Fruit fly (Drosophila melanogaster) whole organism, embryonic: ENCODE results near the gene CG17029.

Experiments
- B-H2 ChIP-seq: fragments of 200-800 bp; sonication (Bioruptor generic); optimal IDR thresholded peaks from 2 replicates; lab custom pipeline; 2018; ENCODE audit warnings: missing biosample characterization, mild to moderate bottlenecking, missing genetic modification characterization
- CG10147 ChIP-seq: fragments of 200-800 bp; sonication (Bioruptor generic); optimal IDR thresholded peaks from 2 replicates; lab custom pipeline; 2019; ENCODE audit warnings: missing biosample characterization, mild to moderate bottlenecking, missing genetic modification characterization, moderate library complexity
- CG10209 ChIP-seq: fragments of 200-800 bp; sonication (Bioruptor generic); optimal IDR thresholded peaks from 3 replicates; lab custom pipeline; 2017; ENCODE audit warnings: missing biosample characterization, mild to moderate bottlenecking, missing genetic modification characterization, missing genetic modification reagents
- CG10274 ChIP-seq: fragments of 200-800 bp; sonication (Bioruptor generic); optimal IDR thresholded peaks from 3 replicates; lab custom pipeline; 2017; ENCODE audit warnings: missing biosample characterization, mild to moderate bottlenecking, missing genetic modification characterization
- CG10321 ChIP-seq: fragments of 200-800 bp; sonication (Bioruptor generic); IDR thresholded peaks from 2 replicates; pipeline ENCODE4 v1.3.6; 2022; ENCODE audit warnings: missing biosample characterization, missing genetic modification characterization
- CG12219 ChIP-seq: fragments of 200-800 bp; sonication (Bioruptor generic); optimal IDR thresholded peaks from 3 replicates; lab custom pipeline; 2018; ENCODE audit warnings: missing biosample characterization, mild to moderate bottlenecking, missing genetic modification characterization
- CG13894 ChIP-seq: fragments of 200-800 bp; sonication (Bioruptor generic); optimal IDR thresholded peaks from 3 replicates; lab custom pipeline; 2018; ENCODE audit warnings: missing biosample characterization, mild to moderate bottlenecking, missing genetic modification characterization, moderate library complexity
- CG15073 ChIP-seq: fragments of 200-800 bp; sonication (Bioruptor generic); optimal IDR thresholded peaks from 2 replicates; lab custom pipeline; 2016; ENCODE audit warnings: missing biosample characterization, missing genetic modification characterization
- CG15269 ChIP-seq: fragments of 200-800 bp; sonication (Bioruptor generic); optimal IDR thresholded peaks from 2 replicates; lab custom pipeline; 2018; ENCODE audit warnings: missing biosample characterization, mild to moderate bottlenecking, missing genetic modification characterization, moderate library complexity
- CG1529 ChIP-seq: fragments of 200-800 bp; sonication (Bioruptor generic); optimal IDR thresholded peaks from 3 replicates; lab custom pipeline; 2018; ENCODE audit warnings: missing biosample characterization, missing genetic modification characterization
- CG17829 ChIP-seq: fragments of 200-800 bp; optimal IDR thresholded peaks from 2 replicates; lab custom pipeline; 2019; ENCODE audit warnings: missing biosample characterization, mild to moderate bottlenecking, missing genetic modification characterization, moderate library complexity
- CG2120 ChIP-seq: fragments of 200-800 bp; sonication (Bioruptor generic); optimal IDR thresholded peaks from 3 replicates; lab custom pipeline; 2016; ENCODE audit warnings: missing biosample characterization, missing genetic modification characterization
- CG31388 ChIP-seq: fragments of 200-800 bp; sonication (Bioruptor generic); optimal IDR thresholded peaks from 2 replicates; lab custom pipeline; 2016; ENCODE audit warnings: missing biosample characterization, missing genetic modification characterization
- CG33213 ChIP-seq: fragments of 200-800 bp; sonication (Bioruptor generic); optimal IDR thresholded peaks from 3 replicates; lab custom pipeline; 2016; ENCODE audit warnings: missing biosample characterization, missing genetic modification characterization
- CG4360 ChIP-seq: fragments of 200-800 bp; sonication (Bioruptor generic); IDR thresholded peaks from 2 replicates; pipeline ENCODE4 v1.3.6; 2022; ENCODE audit warnings: missing biosample characterization, missing genetic modification characterization
- CG4424 ChIP-seq: fragments of 200-800 bp; sonication (Bioruptor generic); optimal IDR thresholded peaks from 3 replicates; lab custom pipeline; 2016; ENCODE audit warnings: missing biosample characterization, missing genetic modification characterization
- CG7928 ChIP-seq: fragments of 200-800 bp; sonication (Bioruptor generic); optimal IDR thresholded peaks from 2 replicates; lab custom pipeline; 2017; ENCODE audit warnings: missing biosample characterization, mild to moderate bottlenecking, missing genetic modification characterization
- CG7963 ChIP-seq: fragments of 200-800 bp; sonication (Bioruptor generic); IDR thresholded peaks from 3 replicates; pipeline ENCODE4 v1.3.6; 2022; ENCODE audit warnings: missing biosample characterization, missing genetic modification characterization; ENCODE audit not compliant: partially characterized antibody
- CG8290 ChIP-seq, 3 experiments: fragments of 200-800 bp; sonication (Bioruptor generic); optimal IDR thresholded peaks; 2 replicates each; lab custom pipeline; 2016 to 2019; ENCODE audit warnings: missing biosample characterization in 3 of 3, missing genetic modification characterization in 3 of 3, mild to moderate bottlenecking in 2 of 3, moderate library complexity in 1 of 3
- CG8478 ChIP-seq: fragments of >200 bp; optimal IDR thresholded peaks from 2 replicates; lab custom pipeline; 2018
- CG9437 ChIP-seq: fragments of 200-800 bp; sonication (Bioruptor generic); optimal IDR thresholded peaks from 2 replicates; lab custom pipeline; 2018; ENCODE audit warnings: missing biosample characterization, mild to moderate bottlenecking, missing genetic modification characterization
- CoRest ChIP-seq: fragments of 200-800 bp; sonication (Bioruptor generic); optimal IDR thresholded peaks from 3 replicates; lab custom pipeline; 2018; ENCODE audit warnings: missing biosample characterization, mild to moderate bottlenecking, missing genetic modification characterization, moderate library complexity
- CrebB ChIP-seq: fragments of 200-800 bp; sonication (Bioruptor generic); optimal IDR thresholded peaks from 3 replicates; lab custom pipeline; 2018; ENCODE audit warnings: missing biosample characterization, mild to moderate bottlenecking, missing genetic modification characterization
- Dad ChIP-seq: fragments of 200-800 bp; sonication (Bioruptor generic); optimal IDR thresholded peaks from 3 replicates; lab custom pipeline; 2016; ENCODE audit warnings: missing biosample characterization, missing genetic modification characterization
- ERR ChIP-seq: fragments of 200-800 bp; sonication (Bioruptor generic); optimal IDR thresholded peaks from 2 replicates; lab custom pipeline; 2016; ENCODE audit warnings: missing biosample characterization, missing genetic modification characterization
- Ets97D ChIP-seq: fragments of 200-800 bp; sonication (Bioruptor generic); optimal IDR thresholded peaks from 3 replicates; lab custom pipeline; 2016; ENCODE audit warnings: missing biosample characterization, missing genetic modification characterization
- Hsf ChIP-seq: fragments of 200-800 bp; sonication (Bioruptor generic); optimal IDR thresholded peaks from 3 replicates; lab custom pipeline; 2016; ENCODE audit warnings: missing biosample characterization, missing genetic modification characterization
- Jarid2 ChIP-seq: fragments of 200-800 bp; sonication (Bioruptor generic); optimal IDR thresholded peaks from 3 replicates; lab custom pipeline; 2017; ENCODE audit warnings: mild to moderate bottlenecking, missing biosample characterization, missing genetic modification reagents, missing genetic modification characterization
- Meics ChIP-seq: fragments of 200-800 bp; sonication (Bioruptor generic); optimal IDR thresholded peaks from 2 replicates; lab custom pipeline; 2017; ENCODE audit warnings: missing biosample characterization, mild to moderate bottlenecking, missing genetic modification characterization
- Sox102F ChIP-seq: fragments of 200-800 bp; sonication (Bioruptor generic); optimal IDR thresholded peaks from 2 replicates; lab custom pipeline; 2018; ENCODE audit warnings: missing biosample characterization, mild to moderate bottlenecking, missing genetic modification characterization, moderate library complexity
- Sry-β ChIP-seq: fragments of 200-800 bp; sonication (Bioruptor generic); optimal IDR thresholded peaks from 2 replicates; lab custom pipeline; 2018; ENCODE audit warnings: missing biosample characterization, mild to moderate bottlenecking, missing genetic modification characterization, moderate library complexity
- Ssrp ChIP-seq: fragments of 200-800 bp; sonication (Bioruptor generic); optimal IDR thresholded peaks from 2 replicates; lab custom pipeline; 2018; ENCODE audit warnings: missing biosample characterization, mild to moderate bottlenecking, missing genetic modification characterization, moderate library complexity
- az2 ChIP-seq: fragments of 200-800 bp; sonication (Bioruptor generic); optimal IDR thresholded peaks from 3 replicates; lab custom pipeline; 2016; ENCODE audit warnings: missing biosample characterization, missing genetic modification characterization
- chinmo ChIP-seq: fragments of 200-800 bp; sonication (Bioruptor generic); IDR thresholded peaks from 4 replicates; pipeline ENCODE4 v1.3.6; 2022; ENCODE audit warnings: missing biosample characterization, missing genetic modification characterization; ENCODE audit not compliant: partially characterized antibody
- chn ChIP-seq: fragments of 200-800 bp; sonication (Bioruptor generic); optimal IDR thresholded peaks from 2 replicates; lab custom pipeline; 2016; ENCODE audit warnings: missing biosample characterization, missing genetic modification characterization
- cwo ChIP-seq: fragments of 200-800 bp; sonication (Bioruptor generic); optimal IDR thresholded peaks from 3 replicates; lab custom pipeline; 2017; ENCODE audit warnings: missing biosample characterization, missing genetic modification characterization, mild to moderate bottlenecking, moderate library complexity, missing genetic modification reagents
- dysf ChIP-seq: fragments of 200-800 bp; sonication (Bioruptor generic); IDR thresholded peaks from 3 replicates; pipeline ENCODE4 v1.3.6; 2022; ENCODE audit warnings: missing biosample characterization, missing genetic modification characterization
- ewg ChIP-seq: fragments of 200-800 bp; sonication (Bioruptor generic); optimal IDR thresholded peaks from 3 replicates; lab custom pipeline; 2017; ENCODE audit warnings: mild to moderate bottlenecking, missing biosample characterization, missing genetic modification reagents, missing genetic modification characterization
- lov ChIP-seq, 2 experiments: fragments of 200-800 bp in 1 of 2; fragments of >200 bp in 1 of 2; sonication (Bioruptor generic) in 1 of 2; IDR thresholded peaks in 1 of 2; optimal IDR thresholded peaks in 1 of 2; 2 replicates in 1 of 2; 3 replicates in 1 of 2; pipeline versions ENCODE4 v1.3.6 to Lab custom; 2017 to 2022; ENCODE audit warnings: missing biosample characterization in 1 of 2, missing genetic modification characterization in 1 of 2
- pan ChIP-seq, 4 experiments: fragments of >200 bp in 3 of 4; fragments of 200-800 bp in 1 of 4; sonication (Bioruptor generic) in 1 of 4; optimal IDR thresholded peaks in 3 of 4; IDR thresholded peaks in 1 of 4; 2 replicates each; pipeline versions ENCODE4 v1.3.6 to Lab custom; 2017 to 2022; ENCODE audit warnings: missing biosample characterization in 2 of 4, missing genetic modification characterization in 2 of 4, mixed read lengths in 1 of 4
- salm ChIP-seq: fragments of 200-800 bp; sonication (Bioruptor generic); optimal IDR thresholded peaks from 2 replicates; lab custom pipeline; 2018; ENCODE audit warnings: missing biosample characterization, mild to moderate bottlenecking, missing genetic modification characterization
- sim ChIP-seq: fragments of 200-800 bp; sonication (Bioruptor generic); IDR thresholded peaks from 2 replicates; pipeline ENCODE4 v1.3.6; 2022; ENCODE audit warnings: missing biosample characterization, missing genetic modification characterization
- slp2 ChIP-seq: fragments of 200-800 bp; sonication (Bioruptor generic); optimal IDR thresholded peaks from 2 replicates; lab custom pipeline; 2016; ENCODE audit warnings: missing biosample characterization, missing genetic modification characterization
- sob ChIP-seq: fragments of 200-800 bp; sonication (Bioruptor generic); IDR thresholded peaks from 2 replicates; pipeline ENCODE4 v1.3.6; 2022; ENCODE audit warnings: missing biosample characterization, missing genetic modification characterization
- stc ChIP-seq: fragments of 200-800 bp; sonication (Bioruptor generic); IDR thresholded peaks from 2 replicates; pipeline ENCODE4 v1.3.6; 2022; ENCODE audit warnings: missing biosample characterization, missing genetic modification characterization
- usp ChIP-seq: fragments of >200 bp; optimal IDR thresholded peaks from 2 replicates; lab custom pipeline; 2017; ENCODE audit warnings: missing biosample characterization, missing genetic modification characterization
- zen ChIP-seq: fragments of 200-800 bp; sonication (Bioruptor generic); optimal IDR thresholded peaks from 3 replicates; lab custom pipeline; 2018; ENCODE audit warnings: missing biosample characterization, mild to moderate bottlenecking, missing genetic modification characterization, moderate library complexity

Gene CG17029

dm6 chr3L:16026065-16026789 lies 49.6 kb downstream of the CG17029 start (continued):
- TF ChIP-seq Meics: peak; percentile 10
- peak; percentile 4 for TF ChIP-seq Sry-β (GFP tag; lab: Kevin White, UChicago)
- TF ChIP-seq CG2120: peak; percentile 23
- peak; percentile 11 for TF ChIP-seq CG9437 (GFP tag; lab: Kevin White, UChicago)
- TF ChIP-seq sob: peak; percentile 80
- TF ChIP-seq CG12219: peak; percentile 66
- no peak for TF ChIP-seq CG17829 (tag; lab: Kevin White, UChicago)
- TF ChIP-seq CG10274: peak; percentile 4
- no peak for TF ChIP-seq CG15073 (GFP tag; lab: Kevin White, UChicago)
- TF ChIP-seq CG10321 (GFP tag; lab: Robert Waterston, UW): peak; percentile 65
- TF ChIP-seq pan (optimal IDR thresholded peaks at IDR 0.05; lab: Kevin White, UChicago): no peak
- TF ChIP-seq pan (GFP tag; optimal IDR thresholded peaks at IDR 0.05 in 1 of 2, IDR thresholded peaks at IDR 0.05 in 1 of 2): peak in 1 of 2 experiments; percentile 78
- TF ChIP-seq az2 (GFP tag; lab: Kevin White, UChicago): peak; percentile 27
- TF ChIP-seq usp (GFP tag; lab: Kevin White, UChicago): no peak
- TF ChIP-seq CG7963 (GFP tag; lab: Robert Waterston, UW): no peak
- TF ChIP-seq Dad (GFP tag; lab: Kevin White, UChicago): peak; percentile 32
- TF ChIP-seq CG33213: peak; percentile 70
- peak; percentile 73 for TF ChIP-seq CG8290 (GFP tag; optimal IDR thresholded peaks at IDR 0.05; lab: Kevin White, UChicago)
- TF ChIP-seq CG8290 (tag; optimal IDR thresholded peaks at IDR 0.05; lab: Kevin White, UChicago): peak; percentile 77 to 83
- no peak for TF ChIP-seq CG31388
- peak; percentile 52 for TF ChIP-seq ERR (GFP tag; lab: Kevin White, UChicago)
- peak; percentile 9 for TF ChIP-seq Sox102F (GFP tag; lab: Kevin White, UChicago)
- TF ChIP-seq CG10209 (GFP tag; lab: Kevin White, UChicago): peak; percentile 70
- TF ChIP-seq CG4424 (GFP tag; lab: Kevin White, UChicago): peak; percentile 42
- TF ChIP-seq sim (GFP tag; lab: Robert Waterston, UW): 0 out of 2 replicates have a peak, but pooled peaks have one; percentile 34
- TF ChIP-seq salm (tag; lab: Kevin White, UChicago): peak; percentile 55
- TF ChIP-seq cwo (GFP tag; lab: Kevin White, UChicago): peak; percentile 47
- TF ChIP-seq CG1529: peak; percentile 79
- TF ChIP-seq CoRest (tag; lab: Kevin White, UChicago): peak; percentile 11
- peak; percentile 48 for TF ChIP-seq Hsf (GFP tag; lab: Kevin White, UChicago)
- no peak for TF ChIP-seq lov (optimal IDR thresholded peaks at IDR 0.05; lab: Kevin White, UChicago)
- TF ChIP-seq lov (GFP tag; IDR thresholded peaks at IDR 0.05; lab: Robert Waterston, UW): peak; percentile 87
- TF ChIP-seq zen (tag; lab: Kevin White, UChicago): peak; percentile 8
- peak; percentile 97 for TF ChIP-seq CG4360 (GFP tag; lab: Robert Waterston, UW)
- TF ChIP-seq Ssrp (tag; lab: Kevin White, UChicago): no peak
- peak; percentile 23 for TF ChIP-seq B-H2
- peak; percentile 50 for TF ChIP-seq ewg
- no peak for TF ChIP-seq CG7928 (GFP tag; lab: Kevin White, UChicago)
- TF ChIP-seq dysf (GFP tag; lab: Robert Waterston, UW): peak; percentile 28; the same call in 1 of the 3 replicates
- TF ChIP-seq stc (GFP tag; lab: Robert Waterston, UW): peak; percentile 50; the same call in 1 of the 2 replicates
- TF ChIP-seq chn (GFP tag; lab: Kevin White, UChicago): peak; percentile 11
- no peak for TF ChIP-seq Ets97D (GFP tag; lab: Kevin White, UChicago)
- TF ChIP-seq CG10147 (GFP tag; lab: Kevin White, UChicago): no peak
- peak; percentile 95 for TF ChIP-seq chinmo (GFP tag; lab: Robert Waterston, UW)
- TF ChIP-seq CG15269 (tag; lab: Kevin White, UChicago): peak; percentile 5
- TF ChIP-seq slp2: peak; percentile 33
- peak; percentile 70 for TF ChIP-seq CrebB (tag; lab: Kevin White, UChicago)
- peak; percentile 75 for TF ChIP-seq Jarid2 (GFP tag; lab: Kevin White, UChicago)
- no peak for TF ChIP-seq CG13894 (tag; lab: Kevin White, UChicago)
- no peak for TF ChIP-seq CG8478 (lab: Kevin White, UChicago)
